Worm (Caenorhabditis elegans): ENCODE results near the gene srh-279.

ce11 chrV:16148805-16149204, 43.4 kb upstream of the srh-279 start, which contains the start of gene F10A3.4:
- no peak for TF ChIP-seq flt-1 (GFP tag; IDR thresholded peaks at IDR 0.05)
- no peak for TF ChIP-seq tab-1 (GFP tag; IDR thresholded peaks at IDR 0.05)
- no peak for TF ChIP-seq T22C8.4 (GFP tag; IDR thresholded peaks at IDR 0.05)
- TF ChIP-seq klf-2 (GFP tag; conservative IDR thresholded peaks at IDR 0.05), result no peak
- TF ChIP-seq cog-1 (tag; optimal IDR thresholded peaks at IDR 0.05), result no peak
- TF ChIP-seq ref-1 (GFP tag; conservative IDR thresholded peaks at IDR 0.05), result no peak

All from whole organism, midembryonic.